Worm (Caenorhabditis elegans): ENCODE results near the gene cyd-1.

ce11 chrII:12965538-12965588 lies 15.0 kb upstream of the cyd-1 start, which contains the start of gene ptr-18:
- no peak for TF ChIP-seq sox-4 (tag; optimal IDR thresholded peaks at IDR 0.05)
- TF ChIP-seq hlh-30 (tag; optimal IDR thresholded peaks at IDR 0.05; ENCODE audit: insufficient read depth) = no peak
- TF ChIP-seq unc-3 (GFP tag; conservative IDR thresholded peaks at IDR 0.05) = no peak
- no peak for TF ChIP-seq unc-3 (tag; optimal IDR thresholded peaks at IDR 0.05)
- TF ChIP-seq tbx-2 (tag; optimal IDR thresholded peaks at IDR 0.05) = no peak
- TF ChIP-seq ets-4 (tag; optimal IDR thresholded peaks at IDR 0.05) = no peak
- TF ChIP-seq lin-11 (tag; optimal IDR thresholded peaks at IDR 0.05) = no peak
- TF ChIP-seq ceh-14 (tag; optimal IDR thresholded peaks at IDR 0.05) = no peak

Measured in whole organism, late embryonic.